Worm (Caenorhabditis elegans): ENCODE results near the gene ssna-1.

ssna-1 gene

DNA sequence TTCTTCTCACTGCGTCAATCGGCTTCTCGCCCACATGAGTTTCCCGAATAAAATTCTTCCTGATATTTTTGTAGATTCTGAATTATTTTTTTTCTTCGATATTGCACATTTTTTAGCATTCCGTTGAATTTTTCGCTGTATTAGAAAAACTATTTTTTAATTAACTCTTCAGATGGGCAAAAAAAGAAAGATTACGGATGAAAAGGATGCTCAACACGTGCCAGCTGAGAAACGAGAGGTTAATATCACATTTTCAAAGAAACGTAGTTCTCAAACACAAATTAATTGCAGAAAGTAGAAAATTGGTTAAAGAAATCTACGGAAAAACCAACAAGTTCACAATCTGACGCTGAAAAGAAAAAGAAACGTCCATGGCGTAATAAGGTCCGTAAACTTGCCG is 8.5 kb downstream of the ssna-1 start, which contains the start of gene rrp-8:
TSS of gene rrp-8 (plus strand) at position 173 of the 400 bp plus-strand sequence.
- no peak for TF ChIP-seq lin-39 (tag; optimal IDR thresholded peaks at IDR 0.05)
- no peak for TF ChIP-seq ama-1 (optimal IDR thresholded peaks at IDR 0.05)
- no peak for TF ChIP-seq elt-2 (tag; optimal IDR thresholded peaks at IDR 0.05)
- no peak for TF ChIP-seq ztf-4 (tag; optimal IDR thresholded peaks at IDR 0.05)
- TF ChIP-seq daf-12 (tag; optimal IDR thresholded peaks at IDR 0.05), result no peak
- no peak for TF ChIP-seq nfya-1 (tag; optimal IDR thresholded peaks at IDR 0.05; ENCODE audit: insufficient read depth)

DNA sequence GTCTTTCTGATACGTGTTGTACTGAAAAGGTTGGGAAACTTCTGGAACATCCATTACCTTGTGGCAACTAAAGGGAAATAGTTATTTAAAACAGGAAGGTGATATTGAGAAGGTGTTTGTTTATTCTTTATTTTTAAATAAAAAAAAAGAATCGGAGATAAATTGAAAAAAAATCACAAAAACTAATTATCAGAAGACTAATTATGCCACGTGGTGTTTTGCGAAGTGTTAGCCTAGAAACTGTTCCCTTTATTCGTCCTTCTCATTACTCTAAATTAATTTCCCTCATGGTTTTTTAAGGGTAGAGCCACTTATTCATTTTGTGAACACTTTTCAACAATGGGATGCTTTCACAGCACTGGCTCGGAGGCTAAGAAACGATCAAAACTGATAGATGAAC is 13.5 kb downstream of the ssna-1 start, which contains the start of gene gpa-4:
TSS of gene gpa-4 (plus strand) at position 301 of the 400 bp plus-strand sequence.
- TF ChIP-seq ceh-16 (tag; optimal IDR thresholded peaks at IDR 0.05), result no peak
- TF ChIP-seq nfya-1 (tag; optimal IDR thresholded peaks at IDR 0.05; ENCODE audit: insufficient read depth), result no peak
- no peak for TF ChIP-seq lsy-12 (tag; optimal IDR thresholded peaks at IDR 0.05)
- no peak for TF ChIP-seq unc-62 (GFP tag; optimal IDR thresholded peaks at IDR 0.05)
- no peak for TF ChIP-seq nhr-43 (tag; optimal IDR thresholded peaks at IDR 0.05; ENCODE audit: poor library complexity, severe bottlenecking)
- TF ChIP-seq nhr-12 (tag; optimal IDR thresholded peaks at IDR 0.05), result no peak
- no peak for TF ChIP-seq skn-1 (tag; optimal IDR thresholded peaks at IDR 0.05)
- TF ChIP-seq ztf-11 (tag; optimal IDR thresholded peaks at IDR 0.05), result no peak
- no peak for TF ChIP-seq snpc-4 (tag; optimal IDR thresholded peaks at IDR 0.05)
- TF ChIP-seq mml-1 (tag; optimal IDR thresholded peaks at IDR 0.05), result no peak
- TF ChIP-seq hmg-11 (tag; optimal IDR thresholded peaks at IDR 0.05), result no peak
- no peak for TF ChIP-seq elt-1 (tag; optimal IDR thresholded peaks at IDR 0.05)
- no peak for TF ChIP-seq fkh-10 (GFP tag; optimal IDR thresholded peaks at IDR 0.05)
- TF ChIP-seq ztf-4 (tag; optimal IDR thresholded peaks at IDR 0.05), result no peak
- no peak for TF ChIP-seq elt-3 (tag; optimal IDR thresholded peaks at IDR 0.05)

DNA sequence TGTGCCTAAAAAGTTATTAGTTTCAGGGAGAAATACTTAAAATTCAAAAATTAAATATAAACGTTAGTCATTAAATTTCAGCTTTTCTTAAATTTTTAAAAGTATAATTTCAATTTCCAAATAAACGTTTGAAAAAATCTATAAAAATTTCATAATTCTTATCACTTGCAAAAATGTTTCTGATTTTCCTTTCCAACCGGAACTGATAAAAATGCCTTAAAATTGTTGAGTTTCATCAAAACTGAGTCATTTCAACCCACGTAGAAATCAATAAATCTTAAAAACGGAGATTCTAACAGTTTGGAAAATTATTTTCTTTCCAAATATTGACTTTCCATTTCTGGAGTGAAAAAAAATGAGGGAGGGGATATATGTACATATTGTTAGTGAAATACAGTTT is 21.0 kb downstream of the ssna-1 start:
- TF ChIP-seq fkh-2 (tag; optimal IDR thresholded peaks at IDR 0.05) (no peak), tbx-2 (tag; optimal IDR thresholded peaks at IDR 0.05) (no peak), pqm-1 (tag; optimal IDR thresholded peaks at IDR 0.05) (peak; percentile 10), egl-27 (tag; optimal IDR thresholded peaks at IDR 0.05) (no peak), pha-4 (tag; optimal IDR thresholded peaks at IDR 0.05) (peak; percentile 4), elt-2 (tag; optimal IDR thresholded peaks at IDR 0.05) (peak; percentile 53)

ce11 chrIV:409935-410334 is 22.1 kb downstream of the ssna-1 start, which contains the start of gene kgb-1:
Gene kgb-1 (minus strand): TSS chrIV:410035.
- TF ChIP-seq hmg-11 (tag; optimal IDR thresholded peaks at IDR 0.05), result no peak
- no peak for TF ChIP-seq egl-5 (tag; optimal IDR thresholded peaks at IDR 0.05)
- no peak for TF ChIP-seq pha-4 (tag; optimal IDR thresholded peaks at IDR 0.05)
- no peak for TF ChIP-seq elt-3 (tag; optimal IDR thresholded peaks at IDR 0.05)
- no peak for TF ChIP-seq nhr-23 (tag; optimal IDR thresholded peaks at IDR 0.05)
- TF ChIP-seq lsy-12 (tag; optimal IDR thresholded peaks at IDR 0.05), result no peak
- no peak for TF ChIP-seq ceh-9 (tag; optimal IDR thresholded peaks at IDR 0.05)
- no peak for TF ChIP-seq ZK546.5 (tag; optimal IDR thresholded peaks at IDR 0.05)
- TF ChIP-seq fos-1 (tag; optimal IDR thresholded peaks at IDR 0.05), result no peak
- no peak for TF ChIP-seq ztf-11 (tag; optimal IDR thresholded peaks at IDR 0.05)
- no peak for TF ChIP-seq mml-1 (tag; optimal IDR thresholded peaks at IDR 0.05)
- no peak for TF ChIP-seq elt-2 (tag; optimal IDR thresholded peaks at IDR 0.05)
- no peak for TF ChIP-seq nhr-77 (tag; optimal IDR thresholded peaks at IDR 0.05)
- TF ChIP-seq nhr-28 (tag; optimal IDR thresholded peaks at IDR 0.05), result no peak
- no peak for TF ChIP-seq egl-27 (tag; optimal IDR thresholded peaks at IDR 0.05)
- no peak for TF ChIP-seq pqm-1 (tag; optimal IDR thresholded peaks at IDR 0.05)

DNA sequence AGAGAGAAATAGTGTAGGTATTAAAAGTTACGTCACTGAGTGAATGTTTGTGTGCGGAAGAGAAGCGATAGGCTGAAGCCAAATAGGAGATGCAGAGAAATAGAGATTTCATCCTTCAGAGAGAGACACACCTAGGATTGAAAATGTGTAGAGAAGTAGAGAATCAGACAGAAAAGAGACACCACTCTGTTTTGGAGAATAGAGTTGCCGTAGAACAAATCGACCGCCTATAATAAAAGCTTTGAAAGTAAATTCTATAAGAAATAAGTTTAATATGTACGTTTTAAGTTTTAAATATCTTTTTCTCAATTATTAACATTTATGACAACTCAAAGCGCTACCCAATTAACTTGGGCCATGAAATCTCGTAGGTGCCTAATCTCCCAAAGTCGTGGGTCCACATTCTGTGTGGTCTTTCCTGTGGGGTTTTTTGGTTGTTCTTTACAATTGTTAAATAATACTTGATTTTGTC is 22.6 kb downstream of the ssna-1 start, which contains the start of gene T07A9.12:
TSS of gene T07A9.12 (plus strand) at position 448 of the 472 bp plus-strand sequence.
- TF ChIP-seq pqm-1 (tag; optimal IDR thresholded peaks at IDR 0.05) (peak; percentile 58), nhr-237 (tag; optimal IDR thresholded peaks at IDR 0.05) (no peak), nhr-43 (tag; optimal IDR thresholded peaks at IDR 0.05; ENCODE audit: poor library complexity, severe bottlenecking) (peak; percentile 68), hmg-11 (tag; optimal IDR thresholded peaks at IDR 0.05) (peak; percentile 59), nhr-28 (tag; optimal IDR thresholded peaks at IDR 0.05) (no peak), nhr-11 (tag; optimal IDR thresholded peaks at IDR 0.05) (no peak), nhr-25 (tag; optimal IDR thresholded peaks at IDR 0.05) (peak; percentile 53), ceh-82 (tag; optimal IDR thresholded peaks at IDR 0.05) (no peak), nhr-77 (tag; optimal IDR thresholded peaks at IDR 0.05) (peak; percentile 13), snpc-4 (tag; optimal IDR thresholded peaks at IDR 0.05) (peak; percentile 11), fkh-2 (tag; optimal IDR thresholded peaks at IDR 0.05) (no peak), elt-2 (tag; optimal IDR thresholded peaks at IDR 0.05) (peak; percentile 73), ceh-28 (tag; optimal IDR thresholded peaks at IDR 0.05) (peak; percentile 20), lin-15B (tag; optimal IDR thresholded peaks at IDR 0.05) (peak; percentile 56), pha-4 (tag; optimal IDR thresholded peaks at IDR 0.05) (peak; percentile 93), nhr-12 (tag; optimal IDR thresholded peaks at IDR 0.05) (no peak), nhr-23 (tag; optimal IDR thresholded peaks at IDR 0.05) (peak; percentile 81), jun-1 (tag; optimal IDR thresholded peaks at IDR 0.05) (peak; percentile 65), ama-1 (optimal IDR thresholded peaks at IDR 0.05) (no peak), fos-1 (tag; optimal IDR thresholded peaks at IDR 0.05) (no peak), R02D3.7 (tag; optimal IDR thresholded peaks at IDR 0.05) (peak; percentile 47), lsy-12 (tag; optimal IDR thresholded peaks at IDR 0.05) (peak; percentile 43), mdl-1 (tag; optimal IDR thresholded peaks at IDR 0.05) (no peak), eor-1 (tag; optimal IDR thresholded peaks at IDR 0.05) (no peak), tbx-2 (tag; optimal IDR thresholded peaks at IDR 0.05) (no peak), ZK546.5 (tag; optimal IDR thresholded peaks at IDR 0.05) (no peak), unc-62 (GFP tag; optimal IDR thresholded peaks at IDR 0.05) (no peak), mml-1 (tag; optimal IDR thresholded peaks at IDR 0.05) (no peak), nfya-1 (tag; optimal IDR thresholded peaks at IDR 0.05; ENCODE audit: insufficient read depth) (peak; percentile 76), skn-1 (tag; optimal IDR thresholded peaks at IDR 0.05) (peak; percentile 79)

Measured in whole organism, L3 larva.